Worm (Caenorhabditis elegans) whole organism, young adult: ENCODE measurements around the gene ZK643.5.

Experiments
- C06A6.2 ChIP-seq: fragments of 200-800 bp; sonication (Bioruptor generic); conservative IDR thresholded peaks from 2 replicates; pipeline ENCODE4 v1.3.6; 2022; ENCODE audit warnings: missing genetic modification characterization, missing compliant biosample characterization
- ZK185.1 ChIP-seq: sonication (generic microtip); optimal IDR thresholded peaks from 2 replicates; lab custom pipeline; 2016; ENCODE audit warnings: mild to moderate bottlenecking, missing genetic modification characterization, missing compliant biosample characterization; ENCODE audit not compliant: poor library complexity, severe bottlenecking
- ccch-3 ChIP-seq: fragments of 200-800 bp; sonication (Bioruptor generic); optimal IDR thresholded peaks from 2 replicates; lab custom pipeline; 2018; ENCODE audit warnings: mild to moderate bottlenecking, missing genetic modification characterization, missing compliant biosample characterization
- ekl-4 ChIP-seq: fragments of 200-800 bp; sonication (Bioruptor generic); IDR thresholded peaks from 2 replicates; pipeline ENCODE4 v1.3.6; 2022; ENCODE audit warnings: missing genetic modification reagents, missing genetic modification characterization, missing compliant biosample characterization
- lsy-27 ChIP-seq: sonication (generic microtip); optimal IDR thresholded peaks from 2 replicates; lab custom pipeline; 2017; ENCODE audit warnings: missing genetic modification characterization, mild to moderate bottlenecking, missing compliant biosample characterization, antibody characterized with exemption, missing genotype, borderline replicate concordance; ENCODE audit not compliant: insufficient read depth
- nhr-120 ChIP-seq: fragments of 200-800 bp; sonication (Bioruptor generic); IDR thresholded peaks from 2 replicates; pipeline ENCODE4 v1.3.6; 2022; ENCODE audit warnings: missing genetic modification characterization, missing compliant biosample characterization
- pha-4 ChIP-seq: fragments of 150-350 bp; sonication (generic microtip); optimal IDR thresholded peaks from 2 replicates; lab custom pipeline; 2014; ENCODE audit warnings: missing biosample characterization, missing genetic modification reagents, missing genetic modification characterization
- repo-1 ChIP-seq: sonication (generic microtip); optimal IDR thresholded peaks from 2 replicates; lab custom pipeline; 2017; ENCODE audit warnings: mild to moderate bottlenecking, missing genetic modification characterization, missing compliant biosample characterization
- unc-62 ChIP-seq: fragments of 150-350 bp; optimal IDR thresholded peaks from 2 replicates; lab custom pipeline; 2014; ENCODE audit warnings: missing biosample characterization, missing genetic modification reagents, missing genetic modification characterization

DNA sequence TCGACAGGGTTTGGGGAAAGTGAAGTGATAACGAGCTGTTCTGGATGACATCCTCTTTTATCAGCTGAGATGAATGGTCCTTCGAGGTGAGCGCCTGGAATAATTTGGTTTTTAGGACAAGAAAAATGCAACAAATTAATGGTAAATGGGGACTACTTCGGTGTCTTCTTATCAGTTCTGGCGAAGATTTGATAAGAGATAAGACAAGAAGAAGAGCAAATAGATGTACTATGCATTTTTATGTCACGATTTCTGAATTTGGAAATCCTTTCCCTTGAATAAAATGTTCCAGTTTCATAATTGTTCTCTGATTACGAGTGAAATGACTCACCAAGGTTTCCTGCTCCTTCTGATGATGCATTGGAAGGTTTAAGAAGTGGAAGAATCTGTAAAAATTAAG, 41.8 kb upstream of the ZK643.5 start:
- TF ChIP-seq pha-4 (tag; lab: Kevin White, UChicago) = no peak
- TF ChIP-seq unc-62 = no peak
- no peak for TF ChIP-seq repo-1 (tag; lab: Kevin White, UChicago)
- TF ChIP-seq ccch-3 = no peak
- no peak for TF ChIP-seq nhr-120 (GFP tag; lab: Robert Waterston, UW)
- TF ChIP-seq lsy-27 (tag; lab: Kevin White, UChicago) = no peak
- no peak for TF ChIP-seq C06A6.2
- TF ChIP-seq ZK185.1 (tag; lab: Kevin White, UChicago) = no peak
- no peak for TF ChIP-seq ekl-4 (GFP tag; lab: Robert Waterston, UW)
